Worm (Caenorhabditis elegans): Measurements from ENCODE around the gene irg-5.

- TF ChIP-seq unc-62 (GFP tag; optimal IDR thresholded peaks at IDR 0.05) (no peak), attf-5 (GFP tag; optimal IDR thresholded peaks at IDR 0.05) (peak; percentile 20), him-1 (tag; optimal IDR thresholded peaks at IDR 0.05) (no peak), F37B4.10 (GFP tag; IDR thresholded peaks at IDR 0.05) (no peak), nhr-179 (tag; optimal IDR thresholded peaks at IDR 0.05) (no peak), Y53F4B.3 (GFP tag; IDR thresholded peaks at IDR 0.05) (no peak), dpl-1 (GFP tag; optimal IDR thresholded peaks at IDR 0.05) (no peak), D2030.7 (GFP tag; IDR thresholded peaks at IDR 0.05) (no peak), ets-4 (GFP tag; optimal IDR thresholded peaks at IDR 0.05) (no peak)
These were observed 19.1 kb upstream of the irg-5 start for ce11 chrV:13757349-13757748.

Measured in whole organism, young adult.